Fruit fly (Drosophila melanogaster): ENCODE measurements around the gene CG9215.

CG9215 gene

DNA sequence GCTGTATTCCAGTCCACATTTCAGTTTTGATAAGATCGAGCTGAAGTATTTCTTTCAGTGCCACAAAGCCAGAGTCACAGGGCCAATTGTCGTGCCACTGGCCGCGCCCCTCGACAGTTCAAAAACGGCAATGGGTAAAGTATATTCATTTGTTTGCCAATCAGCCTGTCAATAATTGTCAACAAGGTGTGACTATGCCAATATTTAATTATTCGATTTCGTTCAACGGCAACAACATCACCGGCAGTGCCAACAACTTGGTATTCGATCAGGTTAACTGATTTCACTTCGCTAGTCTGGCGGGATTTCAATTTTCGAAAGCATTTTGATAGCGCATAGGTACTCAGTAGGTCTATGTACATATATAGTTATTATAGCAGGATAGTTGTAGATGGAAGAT is 19.8 kb upstream of the CG9215 start:
- peak; percentile 51 for TF ChIP-seq mirr (GFP tag; optimal IDR thresholded peaks at IDR 0.05)
- TF ChIP-seq CG3281 (GFP tag; optimal IDR thresholded peaks at IDR 0.05), result peak; percentile 11
- no peak for TF ChIP-seq salm (tag; optimal IDR thresholded peaks at IDR 0.05)
- peak; percentile 66 for TF ChIP-seq sens (GFP tag)
- no peak for TF ChIP-seq CG9437 (GFP tag; optimal IDR thresholded peaks at IDR 0.05)
- TF ChIP-seq CG7357 (GFP tag; IDR thresholded peaks at IDR 0.05), result no peak
- TF ChIP-seq CG12071 (GFP tag; optimal IDR thresholded peaks at IDR 0.05), result peak; percentile 57
- TF ChIP-seq fd64A (GFP tag; optimal IDR thresholded peaks at IDR 0.05), result no peak
- TF ChIP-seq CG14441 (GFP tag; IDR thresholded peaks at IDR 0.05), result 0 out of 2 replicates have a peak, but pooled peaks have one; percentile 19
- no peak for TF ChIP-seq Lhr (GFP tag; optimal IDR thresholded peaks at IDR 0.05)
- TF ChIP-seq CG2120 (GFP tag; optimal IDR thresholded peaks at IDR 0.05), result no peak
- no peak for TF ChIP-seq Side (GFP tag; optimal IDR thresholded peaks at IDR 0.05)
- no peak for TF ChIP-seq zen2 (GFP tag; IDR thresholded peaks at IDR 0.05; ENCODE audit: partially characterized antibody)
- no peak for TF ChIP-seq CG12155 (GFP tag; optimal IDR thresholded peaks at IDR 0.05)
- TF ChIP-seq grn (GFP tag; optimal IDR thresholded peaks at IDR 0.05), result no peak
- TF ChIP-seq wdn (GFP tag; IDR thresholded peaks at IDR 0.05), result 0 out of 2 replicates have a peak, but pooled peaks have one; percentile 24
- TF ChIP-seq CG14014 (GFP tag; IDR thresholded peaks at IDR 0.05), result peak; percentile 21; the same call in 1 of the 2 replicates
- no peak for TF ChIP-seq amos (GFP tag; IDR thresholded peaks at IDR 0.05; ENCODE audit: partially characterized antibody)
- TF ChIP-seq CG1233 (GFP tag; optimal IDR thresholded peaks at IDR 0.05), result peak; percentile 4
- no peak for TF ChIP-seq Dek (tag; optimal IDR thresholded peaks at IDR 0.05)
- TF ChIP-seq CG13296 (GFP tag; optimal IDR thresholded peaks at IDR 0.05), result peak; percentile 36
- TF ChIP-seq CG15269 (tag; optimal IDR thresholded peaks at IDR 0.05), result peak; percentile 11
- TF ChIP-seq CG12769 (tag; optimal IDR thresholded peaks at IDR 0.05), result peak; percentile 43
- TF ChIP-seq CrebB (tag; optimal IDR thresholded peaks at IDR 0.05), result peak; percentile 12
- TF ChIP-seq CG15514 (GFP tag; optimal IDR thresholded peaks at IDR 0.05), result peak; percentile 30
- TF ChIP-seq CG6272 (GFP tag; IDR thresholded peaks at IDR 0.05), result no peak
- TF ChIP-seq nau (GFP tag; optimal IDR thresholded peaks at IDR 0.05), result peak; percentile 1
- peak; percentile 27 for TF ChIP-seq E2f2 (GFP tag; IDR thresholded peaks at IDR 0.05)
- TF ChIP-seq BEAF-32 (GFP tag; optimal IDR thresholded peaks at IDR 0.05), result no peak
- TF ChIP-seq NC2α (GFP tag; optimal IDR thresholded peaks at IDR 0.05), result no peak
- peak; percentile 2 for TF ChIP-seq CoRest (tag; optimal IDR thresholded peaks at IDR 0.05)
- TF ChIP-seq seq (GFP tag; IDR thresholded peaks at IDR 0.05), result peak; percentile 43; the same call in 1 of the 2 replicates
- TF ChIP-seq NK7.1 (GFP tag; optimal IDR thresholded peaks at IDR 0.05), result no peak
- peak; percentile 16 for TF ChIP-seq PHDP (tag; optimal IDR thresholded peaks at IDR 0.05)
- TF ChIP-seq Awh (GFP tag; IDR thresholded peaks at IDR 0.05), result no peak
- peak; percentile 19 for TF ChIP-seq CG13424 (tag; optimal IDR thresholded peaks at IDR 0.05)
- no peak for TF ChIP-seq Ets65A (GFP tag)
- no peak for TF ChIP-seq lbe (GFP tag; optimal IDR thresholded peaks at IDR 0.05)
- peak; percentile 29 for TF ChIP-seq Meics (GFP tag; optimal IDR thresholded peaks at IDR 0.05)
- TF ChIP-seq CG17359 (tag; optimal IDR thresholded peaks at IDR 0.05), result peak; percentile 26
- TF ChIP-seq CG43689 (GFP tag; IDR thresholded peaks at IDR 0.05), result 0 out of 2 replicates have a peak, but pooled peaks have one; percentile 8
- peak; percentile 38 for TF ChIP-seq caup (GFP tag; optimal IDR thresholded peaks at IDR 0.05; ENCODE audit: severe bottlenecking)
- TF ChIP-seq schlank (tag; optimal IDR thresholded peaks at IDR 0.05), result peak; percentile 11
- TF ChIP-seq CG3163 (GFP tag; optimal IDR thresholded peaks at IDR 0.05), result no peak
- peak; percentile 9 for TF ChIP-seq CG9817 (tag; optimal IDR thresholded peaks at IDR 0.05)
- peak; percentile 24 for TF ChIP-seq CG18599 (GFP tag; optimal IDR thresholded peaks at IDR 0.05)
- TF ChIP-seq Asciz (GFP tag; optimal IDR thresholded peaks at IDR 0.05), result peak; percentile 10
- peak; percentile 54 for TF ChIP-seq lab (GFP tag; optimal IDR thresholded peaks at IDR 0.05)
- TF ChIP-seq Med (GFP tag), result peak; percentile 75
- TF ChIP-seq HHEX (GFP tag; optimal IDR thresholded peaks at IDR 0.05), result peak; percentile 12

Data from whole organism, embryonic.